Fruit fly (Drosophila melanogaster) whole organism, embryonic: Measurements from ENCODE around the gene CG18213.

ENCODE experiments used
- CG10565 ChIP-seq: fragments of 200-800 bp; sonication (Bioruptor generic); optimal IDR thresholded peaks from 3 replicates; lab custom pipeline; 2016; ENCODE audit warnings: missing biosample characterization, mild to moderate bottlenecking, missing genetic modification characterization
- CG11456 ChIP-seq: fragments of 200-800 bp; sonication (Bioruptor generic); IDR thresholded peaks from 3 replicates; pipeline ENCODE4 v1.3.6; 2022; ENCODE audit warnings: missing biosample characterization, missing genetic modification characterization
- CG11696 ChIP-seq: fragments of 200-800 bp; sonication (Bioruptor generic); IDR thresholded peaks from 2 replicates; pipeline ENCODE4 v1.3.6; 2022; ENCODE audit warnings: missing biosample characterization, missing genetic modification characterization
- CG12299 ChIP-seq: fragments of 200-800 bp; sonication (Bioruptor generic); optimal IDR thresholded peaks from 2 replicates; lab custom pipeline; 2018; ENCODE audit warnings: missing biosample characterization, mild to moderate bottlenecking, missing genetic modification characterization
- CG13287 ChIP-seq: fragments of 200-800 bp; sonication (Bioruptor generic); IDR thresholded peaks from 2 replicates; pipeline ENCODE4 v1.3.6; 2022; ENCODE audit warnings: missing biosample characterization, missing genetic modification characterization; ENCODE audit not compliant: partially characterized antibody
- CG13894 ChIP-seq: fragments of 200-800 bp; sonication (Bioruptor generic); optimal IDR thresholded peaks from 3 replicates; lab custom pipeline; 2018; ENCODE audit warnings: missing biosample characterization, mild to moderate bottlenecking, missing genetic modification characterization, moderate library complexity
- CG14441 ChIP-seq: fragments of 200-800 bp; sonication (Bioruptor generic); IDR thresholded peaks from 2 replicates; pipeline ENCODE4 v1.3.6; 2022; ENCODE audit warnings: missing biosample characterization, missing genetic modification characterization
- CG15011 ChIP-seq: fragments of 200-800 bp; sonication (Bioruptor generic); optimal IDR thresholded peaks from 3 replicates; lab custom pipeline; 2018; ENCODE audit warnings: missing biosample characterization, mild to moderate bottlenecking, missing genetic modification characterization
- CG17328 ChIP-seq: fragments of 200-800 bp; sonication (Bioruptor generic); IDR thresholded peaks from 2 replicates; pipeline ENCODE4 v1.3.6; 2022; ENCODE audit warnings: missing biosample characterization, missing genetic modification characterization
- CG33213 ChIP-seq: fragments of 200-800 bp; sonication (Bioruptor generic); optimal IDR thresholded peaks from 3 replicates; lab custom pipeline; 2016; ENCODE audit warnings: missing biosample characterization, missing genetic modification characterization
- CG4424 ChIP-seq: fragments of 200-800 bp; sonication (Bioruptor generic); optimal IDR thresholded peaks from 3 replicates; lab custom pipeline; 2016; ENCODE audit warnings: missing biosample characterization, missing genetic modification characterization
- CG7786 ChIP-seq: fragments of 200-800 bp; sonication (Bioruptor generic); optimal IDR thresholded peaks from 2 replicates; lab custom pipeline; 2016; ENCODE audit warnings: missing biosample characterization, missing genetic modification characterization
- CTCF ChIP-seq: fragments of 200-800 bp; sonication (Bioruptor generic); optimal IDR thresholded peaks from 2 replicates; lab custom pipeline; 2017; ENCODE audit warnings: missing biosample characterization, mild to moderate bottlenecking, missing genetic modification characterization, moderate library complexity
- Dip2 ChIP-seq: fragments of 200-800 bp; sonication (Bioruptor generic); IDR thresholded peaks from 2 replicates; pipeline ENCODE4 v1.3.6; 2022; ENCODE audit warnings: missing biosample characterization, missing genetic modification characterization
- Dip3 ChIP-seq: fragments of 200-800 bp; sonication (Bioruptor generic); optimal IDR thresholded peaks from 3 replicates; lab custom pipeline; 2016; ENCODE audit warnings: missing biosample characterization, missing genetic modification characterization
- Dll ChIP-seq: fragments of 200-800 bp; sonication (Bioruptor generic); IDR thresholded peaks from 4 replicates; pipeline ENCODE4 v1.3.6; 2022; ENCODE audit warnings: missing biosample characterization, missing genetic modification characterization; ENCODE audit not compliant: partially characterized antibody
- Drgx ChIP-seq: fragments of 200-800 bp; sonication (Bioruptor generic); IDR thresholded peaks from 2 replicates; pipeline ENCODE4 v1.3.6; 2022; ENCODE audit warnings: missing biosample characterization, missing genetic modification characterization
- Eip74EF ChIP-seq, 2 experiments: fragments of 200-800 bp in 1 of 2; fragments of >200 bp in 1 of 2; sonication (Bioruptor generic) in 1 of 2; optimal IDR thresholded peaks; 2 replicates each; lab custom pipeline; 2017 to 2019; ENCODE audit warnings: missing biosample characterization in 2 of 2, missing genetic modification characterization in 2 of 2, mild to moderate bottlenecking in 1 of 2, moderate library complexity in 1 of 2
- Hr78 ChIP-seq, 2 experiments: fragments of 200-800 bp in 1 of 2; fragments of >200 bp in 1 of 2; sonication (Bioruptor generic) in 1 of 2; optimal IDR thresholded peaks; 2 replicates each; lab custom pipeline; 2017 to 2019; ENCODE audit warnings: missing biosample characterization in 2 of 2, missing genetic modification characterization in 2 of 2, mild to moderate bottlenecking in 1 of 2, moderate library complexity in 1 of 2
- MTF-1 ChIP-seq: fragments of 200-800 bp; sonication (Bioruptor generic); optimal IDR thresholded peaks from 2 replicates; lab custom pipeline; 2018; ENCODE audit warnings: missing biosample characterization, mild to moderate bottlenecking, missing genetic modification characterization, borderline replicate concordance
- NFAT ChIP-seq: fragments of 200-800 bp; sonication (Bioruptor generic); IDR thresholded peaks from 2 replicates; pipeline ENCODE4 v1.3.6; 2022; ENCODE audit warnings: missing biosample characterization, missing genetic modification characterization
- Six4 ChIP-seq: fragments of 200-800 bp; sonication (Bioruptor generic); optimal IDR thresholded peaks from 2 replicates; lab custom pipeline; 2016; ENCODE audit warnings: missing biosample characterization, missing genetic modification characterization
- Ssrp ChIP-seq: fragments of 200-800 bp; sonication (Bioruptor generic); optimal IDR thresholded peaks from 2 replicates; lab custom pipeline; 2018; ENCODE audit warnings: missing biosample characterization, mild to moderate bottlenecking, missing genetic modification characterization, moderate library complexity
- TFAM ChIP-seq: fragments of 200-800 bp; sonication (Bioruptor generic); optimal IDR thresholded peaks from 2 replicates; lab custom pipeline; 2017; ENCODE audit warnings: missing biosample characterization, missing genetic modification characterization, inconsistent platforms
- ab ChIP-seq: fragments of 200-800 bp; sonication (Bioruptor generic); optimal IDR thresholded peaks from 2 replicates; lab custom pipeline; 2016; ENCODE audit warnings: missing biosample characterization, missing genetic modification characterization
- amos ChIP-seq: fragments of 200-800 bp; sonication (Bioruptor generic); IDR thresholded peaks from 2 replicates; pipeline ENCODE4 v1.3.6; 2022; ENCODE audit warnings: missing biosample characterization, missing genetic modification characterization; ENCODE audit not compliant: partially characterized antibody
- bigmax ChIP-seq: fragments of 200-800 bp; sonication (Bioruptor generic); optimal IDR thresholded peaks from 2 replicates; lab custom pipeline; 2018; ENCODE audit warnings: missing biosample characterization, mild to moderate bottlenecking, missing genetic modification characterization
- cg ChIP-seq: fragments of 200-800 bp; sonication (Bioruptor generic); optimal IDR thresholded peaks from 3 replicates; lab custom pipeline; 2019; ENCODE audit warnings: missing biosample characterization, mild to moderate bottlenecking, missing genetic modification characterization, moderate library complexity
- cwo ChIP-seq: fragments of 200-800 bp; sonication (Bioruptor generic); optimal IDR thresholded peaks from 3 replicates; lab custom pipeline; 2017; ENCODE audit warnings: missing biosample characterization, missing genetic modification characterization, mild to moderate bottlenecking, moderate library complexity, missing genetic modification reagents
- dati ChIP-seq: fragments of 200-800 bp; sonication (Bioruptor generic); IDR thresholded peaks from 2 replicates; pipeline ENCODE4 v1.3.6; 2022; ENCODE audit warnings: missing biosample characterization, missing genetic modification characterization
- dm ChIP-seq: fragments of 200-800 bp; sonication (Bioruptor generic); optimal IDR thresholded peaks from 3 replicates; lab custom pipeline; 2016; ENCODE audit warnings: missing biosample characterization, missing genetic modification characterization
- fd96Cb ChIP-seq: fragments of 200-800 bp; sonication (Bioruptor generic); optimal IDR thresholded peaks from 2 replicates; lab custom pipeline; 2018; ENCODE audit warnings: missing biosample characterization, mild to moderate bottlenecking, missing genetic modification characterization, moderate library complexity
- gem ChIP-seq: fragments of 200-800 bp; sonication (Bioruptor generic); optimal IDR thresholded peaks from 2 replicates; lab custom pipeline; 2019; ENCODE audit warnings: missing biosample characterization, mild to moderate bottlenecking, missing genetic modification characterization, moderate library complexity
- gro ChIP-seq: fragments of 200-800 bp; sonication (Bioruptor generic); optimal IDR thresholded peaks from 2 replicates; lab custom pipeline; 2016; ENCODE audit warnings: missing biosample characterization, missing genetic modification characterization
- gt ChIP-seq: fragments of 200-800 bp; sonication (Bioruptor generic); IDR thresholded peaks from 2 replicates; pipeline ENCODE4 v1.3.6; 2022; ENCODE audit warnings: missing biosample characterization, missing genetic modification characterization
- hb ChIP-seq: fragments of 200-800 bp; sonication (Bioruptor generic); IDR thresholded peaks from 3 replicates; pipeline ENCODE4 v1.3.6; 2022; ENCODE audit warnings: missing biosample characterization, missing genetic modification characterization; ENCODE audit not compliant: partially characterized antibody
- hkb ChIP-seq, 2 experiments: fragments of 200-800 bp in 1 of 2; fragments of >200 bp in 1 of 2; sonication (Bioruptor generic) in 1 of 2; IDR thresholded peaks in 1 of 2; optimal IDR thresholded peaks in 1 of 2; 2 replicates each; pipeline versions ENCODE4 v1.3.6 to Lab custom; 2017 to 2022; ENCODE audit warnings: missing biosample characterization in 1 of 2, missing genetic modification characterization in 1 of 2
- lov ChIP-seq, 2 experiments: fragments of 200-800 bp in 1 of 2; fragments of >200 bp in 1 of 2; sonication (Bioruptor generic) in 1 of 2; IDR thresholded peaks in 1 of 2; optimal IDR thresholded peaks in 1 of 2; 2 replicates in 1 of 2; 3 replicates in 1 of 2; pipeline versions ENCODE4 v1.3.6 to Lab custom; 2017 to 2022; ENCODE audit warnings: missing biosample characterization in 1 of 2, missing genetic modification characterization in 1 of 2
- mld ChIP-seq: fragments of 200-800 bp; sonication (Bioruptor generic); IDR thresholded peaks from 3 replicates; pipeline ENCODE4 v1.3.6; 2022; ENCODE audit warnings: missing biosample characterization, missing genetic modification characterization; ENCODE audit not compliant: partially characterized antibody
- ro ChIP-seq: fragments of 200-800 bp; sonication (Bioruptor generic); IDR thresholded peaks from 2 replicates; pipeline ENCODE4 v1.3.6; 2022; ENCODE audit warnings: missing biosample characterization, missing genetic modification characterization
- run ChIP-seq: fragments of 200-800 bp; sonication (Bioruptor generic); optimal IDR thresholded peaks from 3 replicates; lab custom pipeline; 2018; ENCODE audit warnings: missing biosample characterization, mild to moderate bottlenecking, missing genetic modification characterization
- sd ChIP-seq: fragments of 200-800 bp; sonication (Bioruptor generic); optimal IDR thresholded peaks from 3 replicates; lab custom pipeline; 2018; ENCODE audit warnings: missing biosample characterization, mild to moderate bottlenecking, missing genetic modification characterization, moderate library complexity
- shn ChIP-seq: fragments of 200-800 bp; sonication (Bioruptor generic); optimal IDR thresholded peaks from 3 replicates; lab custom pipeline; 2016; ENCODE audit warnings: missing biosample characterization, missing genetic modification characterization
- slou ChIP-seq: fragments of 200-800 bp; sonication (Bioruptor generic); optimal IDR thresholded peaks from 3 replicates; lab custom pipeline; 2016; ENCODE audit warnings: missing biosample characterization, missing genetic modification characterization
- tin ChIP-seq: fragments of 200-800 bp; sonication (Bioruptor generic); optimal IDR thresholded peaks from 3 replicates; lab custom pipeline; 2016; ENCODE audit warnings: missing biosample characterization, missing genetic modification characterization
- trem ChIP-seq: fragments of 200-800 bp; optimal IDR thresholded peaks from 3 replicates; lab custom pipeline; 2019; ENCODE audit warnings: missing biosample characterization, mild to moderate bottlenecking, missing genetic modification characterization, moderate library complexity
- vfl ChIP-seq: fragments of 200-800 bp; sonication (Bioruptor generic); optimal IDR thresholded peaks from 2 replicates; lab custom pipeline; 2016; ENCODE audit warnings: missing biosample characterization, missing genetic modification characterization

CG18213 gene

DNA sequence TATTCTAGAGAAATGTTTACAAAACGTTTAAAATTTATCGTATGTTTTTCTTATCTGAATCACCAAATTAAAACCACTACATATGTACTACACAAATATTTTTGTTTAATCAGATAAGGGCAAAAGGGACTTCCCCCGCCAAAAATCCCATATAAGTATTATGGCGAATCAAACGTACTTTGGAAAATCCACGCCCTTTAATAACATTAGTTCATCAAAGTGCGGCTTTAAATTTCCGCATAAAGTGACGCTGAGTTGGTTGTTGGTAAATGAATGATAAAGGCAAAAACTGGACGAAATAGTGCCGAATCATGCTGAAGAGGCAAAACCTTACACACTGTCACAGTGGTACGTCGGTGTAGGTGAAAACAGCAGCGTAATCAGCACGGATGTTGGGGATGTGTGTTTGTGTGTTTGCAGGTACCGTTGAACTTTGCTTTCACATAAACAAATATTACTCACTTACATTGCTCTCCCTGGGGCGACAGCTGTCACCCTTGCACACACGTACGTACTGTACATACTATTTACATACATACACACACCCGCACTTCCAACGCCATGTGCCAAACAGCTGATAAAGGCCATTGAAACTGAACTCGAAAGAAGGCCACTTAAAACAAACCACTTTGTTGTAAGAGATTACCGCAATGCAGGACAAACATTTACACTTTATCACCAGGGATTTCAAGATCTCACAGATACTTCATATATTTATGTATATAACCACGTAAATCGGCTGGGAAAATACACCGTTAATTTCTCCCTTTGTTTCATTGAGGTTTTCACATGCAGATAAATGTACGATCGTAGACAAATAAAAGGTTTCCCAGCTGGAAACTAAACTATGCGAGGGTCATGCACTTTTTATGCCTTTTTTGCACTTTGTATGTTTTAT is 39.2 kb upstream of the CG18213 start (continued):
- no peak for TF ChIP-seq gro (GFP tag; lab: Kevin White, UChicago)
- TF ChIP-seq CG11696 (GFP tag; lab: Robert Waterston, UW): no peak
- no peak for TF ChIP-seq bigmax (GFP tag; lab: Kevin White, UChicago)
- no peak for TF ChIP-seq CG33213 (GFP tag; lab: Kevin White, UChicago)
- no peak for TF ChIP-seq gt (GFP tag; lab: Robert Waterston, UW)
- TF ChIP-seq CG17328 (GFP tag; lab: Robert Waterston, UW): 0 out of 2 replicates have a peak, but pooled peaks have one; percentile 32
- TF ChIP-seq CG4424: no peak
- TF ChIP-seq Dll (GFP tag; lab: Robert Waterston, UW): no peak
- TF ChIP-seq NFAT: peak; percentile 42; the same call in 1 of the 2 replicates
- TF ChIP-seq lov (optimal IDR thresholded peaks at IDR 0.05; lab: Kevin White, UChicago): no peak
- no peak for TF ChIP-seq lov (GFP tag; IDR thresholded peaks at IDR 0.05; lab: Robert Waterston, UW)
- peak; percentile 34 for TF ChIP-seq CG13894
- TF ChIP-seq Six4 (GFP tag; lab: Kevin White, UChicago): no peak
- no peak for TF ChIP-seq fd96Cb (tag; lab: Kevin White, UChicago)
- no peak for TF ChIP-seq CG10565 (GFP tag; lab: Kevin White, UChicago)
- no peak for TF ChIP-seq Eip74EF (GFP tag; optimal IDR thresholded peaks at IDR 0.05; lab: Kevin White, UChicago)
- TF ChIP-seq slou (GFP tag; lab: Kevin White, UChicago): no peak
- no peak for TF ChIP-seq shn (GFP tag; lab: Kevin White, UChicago)
- TF ChIP-seq CG14441 (GFP tag; lab: Robert Waterston, UW): 0 out of 2 replicates have a peak, but pooled peaks have one; percentile 10
- no peak for TF ChIP-seq gem
- no peak for TF ChIP-seq tin (GFP tag; lab: Kevin White, UChicago)
- TF ChIP-seq Dip2 (GFP tag; lab: Robert Waterston, UW): no peak
- no peak for TF ChIP-seq CG7786 (GFP tag; lab: Kevin White, UChicago)
- no peak for TF ChIP-seq run (tag; lab: Kevin White, UChicago)
- TF ChIP-seq trem: no peak
- TF ChIP-seq cg (GFP tag; lab: Kevin White, UChicago): peak; percentile 88
- TF ChIP-seq CTCF (GFP tag; lab: Kevin White, UChicago): no peak
- peak; percentile 21; the same call in 1 of the 2 replicates for TF ChIP-seq Drgx (GFP tag; lab: Robert Waterston, UW)
- peak; percentile 26 for TF ChIP-seq CG15011 (GFP tag; lab: Kevin White, UChicago)
- TF ChIP-seq TFAM (GFP tag; lab: Kevin White, UChicago): no peak
- TF ChIP-seq Ssrp: no peak
- no peak for TF ChIP-seq vfl (GFP tag; lab: Kevin White, UChicago)
- TF ChIP-seq Dip3 (GFP tag; lab: Kevin White, UChicago): no peak
- peak; percentile 27 for TF ChIP-seq sd (tag; lab: Kevin White, UChicago)
- no peak for TF ChIP-seq hkb (optimal IDR thresholded peaks at IDR 0.05; lab: Kevin White, UChicago)
- 0 out of 2 replicates have a peak, but pooled peaks have one; percentile 7 for TF ChIP-seq hkb (GFP tag; IDR thresholded peaks at IDR 0.05; lab: Robert Waterston, UW)
- peak in 1 of 2 experiments; percentile 83 for TF ChIP-seq Hr78 (GFP tag; optimal IDR thresholded peaks at IDR 0.05; lab: Kevin White, UChicago)
- no peak for TF ChIP-seq dati (GFP tag; lab: Robert Waterston, UW)
- no peak for TF ChIP-seq dm (GFP tag; lab: Kevin White, UChicago)
- TF ChIP-seq ab (GFP tag; lab: Kevin White, UChicago): no peak
- no peak for TF ChIP-seq hb (GFP tag; lab: Robert Waterston, UW)
- TF ChIP-seq ro: no peak
- no peak for TF ChIP-seq CG11456 (GFP tag; lab: Robert Waterston, UW)
- no peak for TF ChIP-seq amos
- TF ChIP-seq cwo: peak; percentile 46
- TF ChIP-seq MTF-1 (GFP tag; lab: Kevin White, UChicago): peak; percentile 59
- TF ChIP-seq CG13287 (GFP tag; lab: Robert Waterston, UW): no peak; the same call in 1 of the 2 replicates
- TF ChIP-seq mld (GFP tag; lab: Robert Waterston, UW): no peak
- TF ChIP-seq CG12299 (tag; lab: Kevin White, UChicago): peak; percentile 60
